Fruit fly (Drosophila melanogaster) whole organism, wandering third instar larva: ENCODE data around the gene Dop1R2.

Source experiments
- Myc ChIP-seq: fragments of >200 bp; optimal IDR thresholded peaks from 2 replicates; lab custom pipeline; 2017
- N ChIP-seq: fragments of >200 bp; optimal IDR thresholded peaks from 2 replicates; lab custom pipeline; 2018; ENCODE audit warnings: missing biosample characterization, missing external identifiers, missing genetic modification characterization
- br ChIP-seq: fragments of 200-800 bp; sonication (Bioruptor generic); optimal IDR thresholded peaks from 2 replicates; lab custom pipeline; 2016; ENCODE audit warnings: missing biosample characterization, missing genetic modification characterization
- dsf ChIP-seq: sonication (Bioruptor generic); optimal IDR thresholded peaks from 2 replicates; lab custom pipeline; 2016; ENCODE audit warnings: missing biosample characterization, missing genetic modification characterization, borderline replicate concordance
- h ChIP-seq: fragments of 200-800 bp; sonication (Bioruptor generic); optimal IDR thresholded peaks from 3 replicates; lab custom pipeline; 2016; ENCODE audit warnings: missing biosample characterization, mild to moderate bottlenecking, missing genetic modification characterization

- TF ChIP-seq br (GFP tag; lab: Kevin White, UChicago) (no peak), Myc (no peak), dsf (GFP tag; lab: Kevin White, UChicago) (no peak), h (GFP tag; lab: Kevin White, UChicago) (no peak), N (no peak)
These were observed 76.5 kb downstream of the Dop1R2 start for dm6 chr3R:29583299-29583698.
